Fruit fly (Drosophila melanogaster): ENCODE measurements around the gene koko.

The koko gene

DNA sequence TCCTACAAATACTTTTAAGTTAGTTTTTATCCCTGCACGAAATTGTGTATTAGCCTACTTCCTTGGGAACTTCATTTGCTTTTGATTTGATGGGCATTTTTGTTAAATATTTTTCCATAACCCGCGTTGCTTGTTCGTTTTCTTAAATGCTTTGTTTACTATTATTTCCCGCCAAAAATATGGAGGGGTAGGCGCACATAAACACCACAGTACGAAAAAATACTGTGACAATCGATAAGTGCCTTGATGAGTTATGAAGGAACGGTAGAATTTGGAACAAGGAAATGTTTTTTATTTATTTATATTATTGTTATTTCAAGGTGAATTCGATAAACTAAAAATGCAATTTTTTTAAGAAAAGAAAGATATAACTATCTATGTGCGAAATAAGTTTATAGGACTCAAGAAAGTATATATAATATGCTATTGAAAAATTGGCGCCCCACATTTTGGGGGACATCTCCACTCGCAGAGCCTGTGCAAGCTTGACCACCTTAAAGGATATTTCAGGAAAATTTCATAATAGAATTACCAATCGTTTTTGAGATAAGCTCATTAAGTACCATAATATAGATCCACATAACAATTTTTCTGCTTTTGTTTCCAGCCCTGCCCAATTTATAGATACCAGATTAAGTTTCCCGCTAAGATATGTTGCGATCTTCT, 36.7 kb upstream of the koko start, which contains the start of the genes WRNexo and Nup43:
Gene WRNexo, minus strand, starts transcription at position 185 of the 666 bp plus-strand sequence.
Gene Nup43, plus strand, starts transcription at position 661 of the 666 bp plus-strand sequence.
- TF ChIP-seq nmo (GFP tag; optimal IDR thresholded peaks at IDR 0.05) (peak; percentile 71), CG10209 (GFP tag; optimal IDR thresholded peaks at IDR 0.05) (peak; percentile 37), CG15011 (GFP tag; optimal IDR thresholded peaks at IDR 0.05) (no peak), Ets97D (GFP tag; optimal IDR thresholded peaks at IDR 0.05) (no peak), cg (GFP tag; optimal IDR thresholded peaks at IDR 0.05) (no peak), ranshi (GFP tag; IDR thresholded peaks at IDR 0.05) (peak; percentile 47; the same call in 1 of the 2 replicates), CG8944 (GFP tag; optimal IDR thresholded peaks at IDR 0.05) (peak; percentile 42), nom (GFP tag; optimal IDR thresholded peaks at IDR 0.05) (no peak), CG14710 (tag; optimal IDR thresholded peaks at IDR 0.05) (peak; percentile 51), D19A (tag; optimal IDR thresholded peaks at IDR 0.05) (no peak), CG13123 (GFP tag; optimal IDR thresholded peaks at IDR 0.05) (no peak), CG17829 (tag; optimal IDR thresholded peaks at IDR 0.05) (peak; percentile 45), sob (GFP tag; IDR thresholded peaks at IDR 0.05) (peak; percentile 37; the same call in 1 of the 2 replicates), dmrt11E (tag; optimal IDR thresholded peaks at IDR 0.05) (peak; percentile 51), E2f1 (GFP tag; IDR thresholded peaks at IDR 0.05) (peak; percentile 75), Dp (GFP tag; optimal IDR thresholded peaks at IDR 0.05) (peak; percentile 68), CG15514 (GFP tag; optimal IDR thresholded peaks at IDR 0.05) (peak; percentile 18), Dad (GFP tag; optimal IDR thresholded peaks at IDR 0.05) (peak; percentile 1), Oaz (GFP tag; IDR thresholded peaks at IDR 0.05) (no peak), CG30020 (tag; optimal IDR thresholded peaks at IDR 0.05) (peak; percentile 72), gcm (GFP tag; optimal IDR thresholded peaks at IDR 0.05) (no peak), CG17802 (tag; optimal IDR thresholded peaks at IDR 0.05) (no peak), chn (GFP tag; optimal IDR thresholded peaks at IDR 0.05) (peak; percentile 33), CG2712 (tag; optimal IDR thresholded peaks at IDR 0.05) (peak; percentile 53), CG10654 (GFP tag; optimal IDR thresholded peaks at IDR 0.05) (peak; percentile 25), CrebB (tag; optimal IDR thresholded peaks at IDR 0.05) (no peak), CG9932 (GFP tag; IDR thresholded peaks at IDR 0.05) (peak; percentile 62), CG15696 (tag; optimal IDR thresholded peaks at IDR 0.05) (peak; percentile 47), CG10366 (GFP tag; IDR thresholded peaks at IDR 0.05) (peak; percentile 32; the same call in 1 of the 2 replicates), CG31365 (tag; optimal IDR thresholded peaks at IDR 0.05) (no peak), CG8290 (GFP tag; optimal IDR thresholded peaks at IDR 0.05) (no peak), CG8290 (tag; optimal IDR thresholded peaks at IDR 0.05) (no peak), CG6689 (GFP tag; IDR thresholded peaks at IDR 0.05) (peak; percentile 30; the same call in 1 of the 2 replicates), pho (GFP tag; optimal IDR thresholded peaks at IDR 0.05) (no peak), Xbp1 (GFP tag; optimal IDR thresholded peaks at IDR 0.05) (peak; percentile 40), gfzf (GFP tag; optimal IDR thresholded peaks at IDR 0.05) (peak; percentile 82), HLH54F (GFP tag; optimal IDR thresholded peaks at IDR 0.05) (peak; percentile 21), CG13287 (GFP tag; IDR thresholded peaks at IDR 0.05; ENCODE audit: partially characterized antibody) (0 out of 2 replicates have a peak, but pooled peaks have one; percentile 10), jumu (GFP tag; optimal IDR thresholded peaks at IDR 0.05) (peak; percentile 31), Aef1 (GFP tag; IDR thresholded peaks at IDR 0.05) (peak; percentile 36; the same call in 2 of the 3 replicates), wek (GFP tag; optimal IDR thresholded peaks at IDR 0.05) (no peak), CG32532 (GFP tag; IDR thresholded peaks at IDR 0.05) (peak; percentile 59), CG1602 (GFP tag; optimal IDR thresholded peaks at IDR 0.05) (peak; percentile 36), org-1 (GFP tag; optimal IDR thresholded peaks at IDR 0.05) (no peak), onecut (GFP tag; IDR thresholded peaks at IDR 0.05) (no peak), dmrt99B (tag; optimal IDR thresholded peaks at IDR 0.05) (no peak), her (GFP tag; optimal IDR thresholded peaks at IDR 0.05) (no peak), CG8281 (tag; optimal IDR thresholded peaks at IDR 0.05) (no peak), Ada2b (GFP tag; IDR thresholded peaks at IDR 0.05) (peak; percentile 46; the same call in 1 of the 2 replicates), CG18476 (GFP tag; optimal IDR thresholded peaks at IDR 0.05) (no peak)
